Worm (Caenorhabditis elegans): ENCODE results near the gene F18A1.1.

F18A1.1 gene

DNA sequence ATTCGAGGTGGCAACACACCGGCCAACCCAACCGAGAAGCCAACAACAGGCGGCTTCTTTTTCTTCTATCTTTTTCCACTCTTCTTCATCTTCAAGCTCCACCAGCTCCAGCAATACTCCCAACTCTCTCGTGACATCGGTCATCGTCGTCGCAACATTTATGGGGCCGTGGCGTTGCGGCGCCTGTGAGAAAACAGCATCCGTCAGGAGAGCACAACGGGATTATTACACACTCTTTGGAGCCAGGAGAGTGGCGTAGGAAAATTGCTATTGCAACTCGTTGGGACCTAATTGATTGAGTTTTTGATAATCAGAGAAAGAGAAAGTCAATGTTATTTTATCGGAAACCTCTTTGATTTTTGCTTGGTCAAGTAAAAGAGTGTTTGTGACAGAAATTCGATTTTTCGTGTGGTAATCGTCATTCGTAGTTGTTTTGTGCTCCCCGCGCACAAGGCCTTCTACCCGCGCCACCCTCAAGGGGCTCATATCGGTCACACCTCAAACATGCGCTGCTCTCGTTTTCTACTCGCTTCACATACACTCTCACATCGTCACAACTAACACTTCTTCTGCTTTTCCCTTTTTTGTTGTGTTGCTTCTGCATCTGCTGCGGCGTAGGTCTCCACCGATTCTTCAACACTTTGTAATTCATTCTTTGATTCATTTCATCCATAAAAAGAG is 44.4 kb upstream of the F18A1.1 start:
- peak; percentile 63 for TF ChIP-seq hlh-1 (tag; optimal IDR thresholded peaks at IDR 0.05)
- peak; percentile 7 for TF ChIP-seq ces-1 (GFP tag; optimal IDR thresholded peaks at IDR 0.05)
- TF ChIP-seq blmp-1 (tag; optimal IDR thresholded peaks at IDR 0.05), result no peak
- TF ChIP-seq unc-120 (tag; optimal IDR thresholded peaks at IDR 0.05; ENCODE audit: poor library complexity, severe bottlenecking), result peak; percentile 57
- no peak for TF ChIP-seq sem-2 (GFP tag; optimal IDR thresholded peaks at IDR 0.05)
- no peak for TF ChIP-seq mep-1 (tag; optimal IDR thresholded peaks at IDR 0.05)
- TF ChIP-seq drap-1 (GFP tag; optimal IDR thresholded peaks at IDR 0.05), result no peak
- TF ChIP-seq nhr-28 (tag; optimal IDR thresholded peaks at IDR 0.05), result no peak
- no peak for TF ChIP-seq ham-2 (GFP tag; optimal IDR thresholded peaks at IDR 0.05)
- TF ChIP-seq nhr-237 (tag; optimal IDR thresholded peaks at IDR 0.05), result no peak
- TF ChIP-seq ceh-39 (tag; optimal IDR thresholded peaks at IDR 0.05), result no peak
- TF ChIP-seq lin-13 (tag; optimal IDR thresholded peaks at IDR 0.05), result no peak
- no peak for TF ChIP-seq unc-62 (GFP tag; optimal IDR thresholded peaks at IDR 0.05)
- no peak for TF ChIP-seq sptf-1 (tag; optimal IDR thresholded peaks at IDR 0.05)
- TF ChIP-seq elt-3 (tag; optimal IDR thresholded peaks at IDR 0.05), result no peak
- TF ChIP-seq ceh-43 (GFP tag; optimal IDR thresholded peaks at IDR 0.05), result no peak

DNA sequence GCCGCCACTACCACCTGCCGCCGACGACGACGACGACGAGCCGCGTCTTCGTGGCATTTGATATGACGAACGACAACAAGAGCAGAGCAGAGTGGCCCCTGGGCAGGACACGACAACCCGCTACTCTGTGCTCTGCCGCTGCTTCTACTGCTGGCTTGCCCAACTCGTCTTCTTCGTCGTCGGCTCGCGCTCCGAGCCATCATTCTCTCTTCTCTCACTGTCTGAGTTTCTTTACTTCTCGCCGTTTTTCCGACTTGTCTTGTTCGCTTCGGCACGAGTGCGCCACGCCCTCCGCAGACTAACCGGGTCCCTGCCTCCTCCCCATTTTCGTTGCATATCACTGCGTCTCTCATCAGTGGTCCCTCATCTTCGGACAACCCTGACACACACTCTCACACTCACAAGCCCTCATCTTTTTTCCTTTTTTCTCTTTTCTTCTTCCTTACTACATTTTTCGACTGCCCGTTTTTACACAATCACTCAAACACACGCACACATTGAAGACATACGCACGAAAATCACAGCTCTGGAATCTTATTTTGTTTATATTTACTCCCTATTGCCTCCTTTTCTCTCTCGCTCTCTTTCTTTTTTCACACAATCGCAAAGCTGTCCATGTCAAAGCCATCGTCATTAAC is 42.6 kb upstream of the F18A1.1 start:
- peak; percentile 9 for TF ChIP-seq mls-2 (tag; optimal IDR thresholded peaks at IDR 0.05)
- no peak for TF ChIP-seq nhr-12 (tag; optimal IDR thresholded peaks at IDR 0.05)
- peak; percentile 91 for TF ChIP-seq unc-120 (tag; optimal IDR thresholded peaks at IDR 0.05; ENCODE audit: poor library complexity, severe bottlenecking)
- TF ChIP-seq drap-1 (GFP tag; optimal IDR thresholded peaks at IDR 0.05), result no peak
- no peak for TF ChIP-seq bed-3 (GFP tag; optimal IDR thresholded peaks at IDR 0.05)
- peak; percentile 34 for TF ChIP-seq sptf-1 (tag; optimal IDR thresholded peaks at IDR 0.05)
- TF ChIP-seq unc-39 (tag; optimal IDR thresholded peaks at IDR 0.05), result no peak
- TF ChIP-seq mep-1 (tag; optimal IDR thresholded peaks at IDR 0.05), result no peak
- TF ChIP-seq ceh-43 (GFP tag; optimal IDR thresholded peaks at IDR 0.05), result no peak
- no peak for TF ChIP-seq elt-3 (tag; optimal IDR thresholded peaks at IDR 0.05)
- TF ChIP-seq ham-2 (GFP tag; optimal IDR thresholded peaks at IDR 0.05), result no peak
- TF ChIP-seq nhr-76 (tag; optimal IDR thresholded peaks at IDR 0.05), result no peak
- no peak for TF ChIP-seq ceh-39 (tag; optimal IDR thresholded peaks at IDR 0.05)
- no peak for TF ChIP-seq snpc-4 (tag; optimal IDR thresholded peaks at IDR 0.05)
- TF ChIP-seq lin-32 (GFP tag; optimal IDR thresholded peaks at IDR 0.05), result no peak
- no peak for TF ChIP-seq lin-13 (tag; optimal IDR thresholded peaks at IDR 0.05)
- no peak for TF ChIP-seq hlh-1 (tag; optimal IDR thresholded peaks at IDR 0.05)
- no peak for TF ChIP-seq cnd-1 (tag; optimal IDR thresholded peaks at IDR 0.05)
- no peak for TF ChIP-seq pha-4 (tag; optimal IDR thresholded peaks at IDR 0.05)
- TF ChIP-seq unc-62 (GFP tag; optimal IDR thresholded peaks at IDR 0.05), result peak; percentile 77
- TF ChIP-seq nhr-237 (tag; optimal IDR thresholded peaks at IDR 0.05), result no peak
- TF ChIP-seq ces-1 (GFP tag; optimal IDR thresholded peaks at IDR 0.05), result peak; percentile 80
- TF ChIP-seq ceh-83 (GFP tag; optimal IDR thresholded peaks at IDR 0.05), result no peak
- no peak for TF ChIP-seq sem-2 (GFP tag; optimal IDR thresholded peaks at IDR 0.05)
- no peak for TF ChIP-seq blmp-1 (tag; optimal IDR thresholded peaks at IDR 0.05)

DNA sequence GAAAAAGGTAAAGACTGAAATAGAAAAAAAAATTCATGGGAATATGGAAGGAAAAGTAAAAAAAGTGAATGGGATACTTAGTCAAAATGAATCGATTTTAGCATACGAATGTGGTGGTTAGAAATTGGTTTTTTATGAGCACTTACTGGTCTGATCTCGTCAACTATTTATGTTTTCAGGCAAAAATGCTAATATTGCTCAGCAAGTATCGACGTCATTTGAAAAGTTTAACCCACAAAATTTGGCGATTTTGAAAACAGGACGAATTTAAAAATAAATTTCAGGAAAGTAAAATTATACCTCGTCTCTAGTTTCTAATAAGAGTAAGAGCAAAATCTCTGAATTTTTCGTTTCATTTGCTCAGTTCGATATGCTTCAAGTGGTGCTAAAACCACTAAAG is 41.5 kb upstream of the F18A1.1 start:
- TF ChIP-seq elt-3 (tag; optimal IDR thresholded peaks at IDR 0.05), result no peak
- no peak for TF ChIP-seq unc-39 (tag; optimal IDR thresholded peaks at IDR 0.05)
- no peak for TF ChIP-seq bed-3 (GFP tag; optimal IDR thresholded peaks at IDR 0.05)
- no peak for TF ChIP-seq sem-2 (GFP tag; optimal IDR thresholded peaks at IDR 0.05)
- TF ChIP-seq ceh-83 (GFP tag; optimal IDR thresholded peaks at IDR 0.05), result no peak
- TF ChIP-seq unc-120 (tag; optimal IDR thresholded peaks at IDR 0.05; ENCODE audit: poor library complexity, severe bottlenecking), result no peak
- no peak for TF ChIP-seq M03D4.4 (tag; optimal IDR thresholded peaks at IDR 0.05)
- no peak for TF ChIP-seq ceh-39 (tag; optimal IDR thresholded peaks at IDR 0.05)
- no peak for TF ChIP-seq hlh-1 (tag; optimal IDR thresholded peaks at IDR 0.05)
- no peak for TF ChIP-seq zip-8 (tag; optimal IDR thresholded peaks at IDR 0.05)
- TF ChIP-seq lin-32 (GFP tag; optimal IDR thresholded peaks at IDR 0.05), result no peak
- TF ChIP-seq nhr-76 (tag; optimal IDR thresholded peaks at IDR 0.05), result no peak
- no peak for TF ChIP-seq mls-2 (tag; optimal IDR thresholded peaks at IDR 0.05)
- no peak for TF ChIP-seq elt-1 (tag; optimal IDR thresholded peaks at IDR 0.05; ENCODE audit: borderline replicate concordance, insufficient read depth)
- no peak for TF ChIP-seq cnd-1 (tag; optimal IDR thresholded peaks at IDR 0.05)
- TF ChIP-seq ztf-11 (tag; optimal IDR thresholded peaks at IDR 0.05), result no peak

DNA sequence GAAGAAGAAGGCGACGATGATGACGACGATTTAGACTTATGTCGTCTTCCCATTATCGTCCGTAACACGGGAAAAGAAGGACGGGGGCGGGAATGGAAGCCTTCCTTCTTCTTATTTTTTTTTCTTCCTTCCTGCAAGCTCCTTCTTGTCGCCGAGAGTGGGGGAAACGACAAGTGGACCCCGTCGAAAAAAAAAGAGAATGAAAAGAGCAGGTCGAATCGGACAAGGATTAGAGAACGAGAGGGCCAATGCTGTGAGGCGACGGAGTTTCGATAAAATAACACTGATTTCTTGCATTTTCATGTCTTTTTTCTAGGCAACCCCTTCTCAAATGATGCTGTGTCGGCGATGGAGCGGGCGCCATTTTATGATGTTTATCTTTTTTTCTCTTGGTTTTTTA is 33.5 kb upstream of the F18A1.1 start, which contains the start of gene pde-4:
TSS of gene pde-4 (minus strand) at position 76 of the 400 bp plus-strand sequence.
- TF ChIP-seq hlh-1 (tag; optimal IDR thresholded peaks at IDR 0.05), result no peak
- TF ChIP-seq mep-1 (tag; optimal IDR thresholded peaks at IDR 0.05), result no peak
